Worm (Caenorhabditis elegans): ENCODE data around the gene str-165.

DNA sequence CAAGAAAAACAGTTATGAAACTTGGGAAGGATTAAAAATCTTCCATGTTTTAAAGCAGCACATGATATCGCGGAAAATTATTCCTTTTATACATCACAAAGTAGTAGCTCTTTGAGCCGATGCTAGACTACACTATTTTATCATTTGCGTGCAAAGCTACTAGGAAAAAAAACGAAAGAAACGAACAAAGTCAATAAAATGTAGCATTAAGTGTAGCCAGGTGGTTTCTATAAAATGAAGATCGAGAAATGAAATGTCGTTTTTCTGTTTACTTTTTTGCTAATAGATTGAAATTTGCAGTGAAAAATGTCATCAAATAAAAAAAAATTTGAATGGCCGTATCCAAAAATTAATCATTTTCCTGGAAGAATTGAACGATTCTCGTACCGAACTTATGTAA lies 42.0 kb downstream of the str-165 start, which contains the start of gene cpt-5:
- no peak for TF ChIP-seq lin-13 (tag; optimal IDR thresholded peaks at IDR 0.05)
- no peak for TF ChIP-seq blmp-1 (tag; optimal IDR thresholded peaks at IDR 0.05)
- TF ChIP-seq unc-39 (tag; optimal IDR thresholded peaks at IDR 0.05) = no peak
- TF ChIP-seq ces-1 (GFP tag; optimal IDR thresholded peaks at IDR 0.05) = no peak
- no peak for TF ChIP-seq bed-3 (GFP tag; optimal IDR thresholded peaks at IDR 0.05)
- TF ChIP-seq nhr-76 (tag; optimal IDR thresholded peaks at IDR 0.05) = no peak
- TF ChIP-seq ceh-83 (GFP tag; optimal IDR thresholded peaks at IDR 0.05) = no peak
- no peak for TF ChIP-seq snpc-4 (tag; optimal IDR thresholded peaks at IDR 0.05)
